Worm (Caenorhabditis elegans) whole organism, young adult: ENCODE results near the gene F37H8.5.

Experiments used
- B0035.1 ChIP-seq: sonication (generic microtip); optimal IDR thresholded peaks from 2 replicates; lab custom pipeline; 2016; ENCODE audit warnings: missing genetic modification characterization, mild to moderate bottlenecking, missing compliant biosample characterization, missing genotype, missing genetic modification reagents
- D2030.7 ChIP-seq: fragments of 200-800 bp; sonication (Bioruptor generic); IDR thresholded peaks from 2 replicates; pipeline ENCODE4 v1.3.6; 2022; ENCODE audit warnings: missing genetic modification reagents, missing genetic modification characterization, missing compliant biosample characterization
- F23B12.7 ChIP-seq: sonication (generic microtip); optimal IDR thresholded peaks from 2 replicates; lab custom pipeline; 2017; ENCODE audit warnings: missing genetic modification characterization, mild to moderate bottlenecking, missing compliant biosample characterization, antibody characterized with exemption, moderate library complexity; ENCODE audit not compliant: insufficient read depth
- F37B4.10 ChIP-seq: fragments of 200-800 bp; sonication (Bioruptor generic); IDR thresholded peaks from 2 replicates; pipeline ENCODE4 v1.3.6; 2022; ENCODE audit warnings: missing genetic modification characterization, missing compliant biosample characterization
- K11D2.4 ChIP-seq: fragments of 200-800 bp; sonication (Bioruptor generic); IDR thresholded peaks from 2 replicates; pipeline ENCODE4 v1.3.6; 2022; ENCODE audit warnings: missing genetic modification reagents, missing genetic modification characterization, missing compliant biosample characterization
- T07F8.4 ChIP-seq: sonication (generic microtip); optimal IDR thresholded peaks from 2 replicates; lab custom pipeline; 2016; ENCODE audit warnings: mild to moderate bottlenecking, missing genetic modification characterization, moderate library complexity, missing compliant biosample characterization
- Y53F4B.3 ChIP-seq: fragments of 200-800 bp; sonication (Bioruptor generic); IDR thresholded peaks from 2 replicates; pipeline ENCODE4 v1.3.6; 2022; ENCODE audit warnings: missing genetic modification reagents, missing genetic modification characterization, missing compliant biosample characterization
- Y56A3A.18 ChIP-seq: fragments of 200-800 bp; sonication (Bioruptor generic); IDR thresholded peaks from 2 replicates; pipeline ENCODE4 v1.3.6; 2022; ENCODE audit warnings: missing genetic modification reagents, missing genetic modification characterization, missing compliant biosample characterization
- aptf-2 ChIP-seq: fragments of 200-800 bp; sonication (Bioruptor generic); conservative IDR thresholded peaks from 2 replicates; pipeline ENCODE4 v1.3.6; 2022; ENCODE audit warnings: missing genetic modification reagents, missing genetic modification characterization, missing compliant biosample characterization
- atf-7 ChIP-seq: sonication (generic microtip); optimal IDR thresholded peaks from 2 replicates; lab custom pipeline; 2017; ENCODE audit warnings: mild to moderate bottlenecking, missing genetic modification characterization, missing compliant biosample characterization
- attf-6 ChIP-seq: fragments of 200-800 bp; sonication (Bioruptor generic); IDR thresholded peaks from 2 replicates; pipeline ENCODE4 v1.3.6; 2022; ENCODE audit warnings: missing genetic modification reagents, missing genetic modification characterization, missing compliant biosample characterization
- cebp-1 ChIP-seq, 2 experiments: fragments of 200-800 bp in 1 of 2; sonication (Bioruptor generic) in 1 of 2; sonication (generic microtip) in 1 of 2; IDR thresholded peaks in 1 of 2; optimal IDR thresholded peaks in 1 of 2; 2 replicates each; pipeline versions ENCODE4 v1.3.6 to Lab custom; 2017 to 2022; ENCODE audit warnings: missing compliant biosample characterization in 2 of 2, missing genetic modification characterization in 2 of 2, mild to moderate bottlenecking in 1 of 2, missing genetic modification reagents in 1 of 2, moderate library complexity in 1 of 2
- ceh-79 ChIP-seq: sonication (generic microtip); optimal IDR thresholded peaks from 2 replicates; lab custom pipeline; 2017; ENCODE audit warnings: mild to moderate bottlenecking, missing genetic modification characterization, missing compliant biosample characterization
- ceh-91 ChIP-seq: fragments of 200-800 bp; sonication (Bioruptor generic); IDR thresholded peaks from 2 replicates; pipeline ENCODE4 v1.3.6; 2022; ENCODE audit warnings: missing genetic modification reagents, missing genetic modification characterization, missing compliant biosample characterization
- dpff-1 ChIP-seq: sonication (generic microtip); optimal IDR thresholded peaks from 2 replicates; lab custom pipeline; 2017; ENCODE audit warnings: mild to moderate bottlenecking, missing genetic modification characterization, missing compliant biosample characterization
- efl-1 ChIP-seq: fragments of 150-350 bp; optimal IDR thresholded peaks from 2 replicates; lab custom pipeline; 2014; ENCODE audit warnings: missing biosample characterization, missing genetic modification reagents, missing genetic modification characterization
- fkh-3 ChIP-seq: sonication (generic microtip); optimal IDR thresholded peaks from 2 replicates; lab custom pipeline; 2016; ENCODE audit warnings: mild to moderate bottlenecking, missing genetic modification characterization, missing compliant biosample characterization
- him-1 ChIP-seq: sonication (generic microtip); optimal IDR thresholded peaks from 2 replicates; lab custom pipeline; 2016; ENCODE audit warnings: missing genotype, missing genetic modification reagents, missing genetic modification characterization, missing compliant biosample characterization
- hlh-26 ChIP-seq: fragments of 200-800 bp; sonication (Bioruptor generic); conservative IDR thresholded peaks from 2 replicates; pipeline ENCODE4 v1.3.6; 2022; ENCODE audit warnings: missing genetic modification reagents, missing genetic modification characterization, missing compliant biosample characterization
- let-526 ChIP-seq: fragments of 200-800 bp; sonication (Bioruptor generic); IDR thresholded peaks from 2 replicates; pipeline ENCODE4 v1.3.6; 2022; ENCODE audit warnings: missing genetic modification reagents, missing genetic modification characterization, missing compliant biosample characterization
- lin-35 ChIP-seq, 3 experiments: fragments of 150-350 bp in 2 of 3; sonication (generic microtip) in 1 of 3; optimal IDR thresholded peaks; 2 replicates each; lab custom pipeline; 2014 to 2018; ENCODE audit warnings: missing biosample characterization in 3 of 3, missing genetic modification characterization in 3 of 3, missing genetic modification reagents in 3 of 3
- lin-40 ChIP-seq: sonication (generic microtip); optimal IDR thresholded peaks from 2 replicates; lab custom pipeline; 2016; ENCODE audit warnings: missing genetic modification characterization, mild to moderate bottlenecking, missing compliant biosample characterization, missing genotype, missing genetic modification reagents
- lin-54 ChIP-seq: fragments of 200-800 bp; sonication (Bioruptor generic); optimal IDR thresholded peaks from 2 replicates; lab custom pipeline; 2018; ENCODE audit warnings: mild to moderate bottlenecking, missing genetic modification characterization, missing compliant biosample characterization
- lsl-1 ChIP-seq: fragments of 200-800 bp; sonication (Bioruptor generic); optimal IDR thresholded peaks from 2 replicates; lab custom pipeline; 2018; ENCODE audit warnings: mild to moderate bottlenecking, missing genetic modification characterization, moderate library complexity, missing compliant biosample characterization
- lsy-27 ChIP-seq: sonication (generic microtip); optimal IDR thresholded peaks from 2 replicates; lab custom pipeline; 2017; ENCODE audit warnings: missing genetic modification characterization, mild to moderate bottlenecking, missing compliant biosample characterization, antibody characterized with exemption, missing genotype, borderline replicate concordance; ENCODE audit not compliant: insufficient read depth
- nfya-1 ChIP-seq: sonication (generic microtip); optimal IDR thresholded peaks from 2 replicates; lab custom pipeline; 2017; ENCODE audit warnings: antibody characterized with exemption, missing compliant biosample characterization, missing genetic modification characterization, borderline replicate concordance; ENCODE audit not compliant: insufficient read depth
- nfya-2 ChIP-seq: fragments of 200-800 bp; sonication (Bioruptor generic); IDR thresholded peaks from 2 replicates; pipeline ENCODE4 v1.3.6; 2022; ENCODE audit warnings: missing genetic modification reagents, missing genetic modification characterization, missing compliant biosample characterization
- nhr-27 ChIP-seq: fragments of 200-800 bp; sonication (Bioruptor generic); optimal IDR thresholded peaks from 2 replicates; lab custom pipeline; 2018; ENCODE audit warnings: mild to moderate bottlenecking, missing genetic modification characterization, moderate library complexity, missing compliant biosample characterization
- pbrm-1 ChIP-seq: fragments of 200-800 bp; sonication (Bioruptor generic); IDR thresholded peaks from 2 replicates; pipeline ENCODE4 v1.3.6; 2022; ENCODE audit warnings: missing genetic modification reagents, missing genetic modification characterization, missing compliant biosample characterization
- snpc-3.4 ChIP-seq: sonication (generic microtip); optimal IDR thresholded peaks from 2 replicates; lab custom pipeline; 2017; ENCODE audit warnings: missing genetic modification characterization, mild to moderate bottlenecking, missing compliant biosample characterization, antibody characterized with exemption, moderate library complexity, missing genotype, missing genetic modification reagents
- sptf-2 ChIP-seq: fragments of 200-800 bp; sonication (Bioruptor generic); optimal IDR thresholded peaks from 2 replicates; lab custom pipeline; 2018; ENCODE audit warnings: mild to moderate bottlenecking, missing genetic modification characterization, missing compliant biosample characterization
- tlf-1 ChIP-seq: fragments of 200-800 bp; sonication (Bioruptor generic); optimal IDR thresholded peaks from 2 replicates; lab custom pipeline; 2018; ENCODE audit warnings: mild to moderate bottlenecking, missing genetic modification characterization, missing compliant biosample characterization
- unc-130 ChIP-seq: sonication (generic microtip); optimal IDR thresholded peaks from 2 replicates; lab custom pipeline; 2016; ENCODE audit warnings: missing genetic modification reagents, missing genetic modification characterization, missing compliant biosample characterization
- xnd-1 ChIP-seq: sonication (generic microtip); optimal IDR thresholded peaks from 2 replicates; lab custom pipeline; 2016; ENCODE audit warnings: missing genotype, missing genetic modification reagents, missing genetic modification characterization, missing compliant biosample characterization
- ztf-18 ChIP-seq: sonication (generic microtip); optimal IDR thresholded peaks from 2 replicates; lab custom pipeline; 2016; ENCODE audit warnings: missing genotype, mild to moderate bottlenecking, missing genetic modification characterization, missing compliant biosample characterization
- ztf-22 ChIP-seq: fragments of 200-800 bp; sonication (Bioruptor generic); optimal IDR thresholded peaks from 2 replicates; lab custom pipeline; 2018; ENCODE audit warnings: mild to moderate bottlenecking, missing genetic modification characterization, moderate library complexity, missing compliant biosample characterization

F37H8.5 gene

DNA sequence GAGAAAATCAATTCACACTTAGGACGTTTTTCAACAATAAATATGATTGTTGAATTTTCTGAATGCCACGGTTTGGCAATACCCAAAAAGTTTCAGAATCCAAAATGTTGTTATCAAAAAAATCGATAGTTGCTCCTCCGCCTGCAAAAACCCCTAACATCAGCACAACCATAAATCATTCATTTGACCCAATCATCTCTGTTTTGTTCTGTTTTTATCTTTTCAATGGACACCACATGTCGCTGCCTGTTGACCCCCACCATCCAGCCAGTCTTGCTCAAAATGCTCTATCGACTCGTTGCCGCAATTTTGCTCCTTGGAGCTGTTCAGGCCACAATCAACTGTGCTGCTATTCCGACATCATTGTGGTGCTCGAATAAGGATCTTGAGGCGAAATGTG, at the start of gene F37H8.5:
Gene F37H8.5, plus strand, starts transcription at position 181 of the 400 bp plus-strand sequence.
- no peak for TF ChIP-seq Y56A3A.18
- no peak for TF ChIP-seq atf-7
- no peak for TF ChIP-seq ztf-22 (GFP tag; lab: Kevin White, UChicago)
- TF ChIP-seq lin-35 (GFP tag; optimal IDR thresholded peaks at IDR 0.05; lab: Kevin White, UChicago): no peak
- no peak for TF ChIP-seq hlh-26 (GFP tag; lab: Robert Waterston, UW)
- no peak for TF ChIP-seq K11D2.4 (GFP tag; lab: Robert Waterston, UW)
- no peak for TF ChIP-seq F37B4.10 (GFP tag; lab: Robert Waterston, UW)
- no peak for TF ChIP-seq aptf-2 (GFP tag; lab: Robert Waterston, UW)
- TF ChIP-seq F23B12.7: no peak
- no peak for TF ChIP-seq nfya-1 (tag; lab: Kevin White, UChicago)
- TF ChIP-seq cebp-1 (GFP tag; IDR thresholded peaks at IDR 0.05; lab: Robert Waterston, UW): no peak
- TF ChIP-seq cebp-1 (tag; optimal IDR thresholded peaks at IDR 0.05; lab: Kevin White, UChicago): no peak
- no peak for TF ChIP-seq lin-40
- no peak for TF ChIP-seq B0035.1 (tag; lab: Kevin White, UChicago)
- no peak for TF ChIP-seq T07F8.4 (tag; lab: Kevin White, UChicago)
- TF ChIP-seq xnd-1: no peak
- no peak for TF ChIP-seq lsy-27
- TF ChIP-seq efl-1 (GFP tag; lab: Kevin White, UChicago): no peak
- no peak for TF ChIP-seq lin-54 (GFP tag; lab: Kevin White, UChicago)
- TF ChIP-seq, all 124 proteins: peak for 0

DNA sequence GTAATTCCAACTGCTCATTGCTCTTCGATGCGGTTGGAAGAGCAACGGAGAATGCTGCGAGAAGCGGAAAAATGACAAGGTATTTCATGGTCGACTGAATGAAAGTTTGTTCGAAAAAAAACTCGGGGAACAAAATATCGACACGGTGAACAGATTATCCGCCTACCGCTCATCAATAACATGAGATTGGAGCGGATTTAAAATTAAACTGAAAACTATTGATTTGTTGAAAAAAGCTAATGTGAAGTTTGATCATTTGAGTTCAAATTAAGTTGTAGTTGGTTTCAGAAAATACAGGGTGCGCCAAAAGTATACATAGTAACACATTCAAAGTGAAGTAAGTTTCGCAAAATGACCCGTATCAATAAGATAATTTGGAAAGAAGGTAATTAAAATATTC, 47.9 kb upstream of the F37H8.5 start, which contains the start of gene F40F8.4:
Gene F40F8.4, minus strand, starts transcription at position 101 of the 400 bp plus-strand sequence.
- TF ChIP-seq unc-130 (no peak), attf-6 (no peak), nfya-2 (GFP tag; lab: Robert Waterston, UW) (no peak), nfya-1 (tag; lab: Kevin White, UChicago) (no peak), fkh-3 (tag; lab: Kevin White, UChicago) (no peak), dpff-1 (tag; lab: Kevin White, UChicago) (no peak), ceh-91 (GFP tag; lab: Robert Waterston, UW) (no peak), ceh-79 (tag; lab: Kevin White, UChicago) (no peak), D2030.7 (GFP tag; lab: Robert Waterston, UW) (no peak), ztf-18 (tag; lab: Kevin White, UChicago) (no peak), tlf-1 (GFP tag; lab: Kevin White, UChicago) (no peak), Y53F4B.3 (GFP tag; lab: Robert Waterston, UW) (no peak), sptf-2 (GFP tag; lab: Kevin White, UChicago) (no peak), him-1 (tag; lab: Kevin White, UChicago) (no peak), let-526 (GFP tag; lab: Robert Waterston, UW) (no peak), snpc-3.4 (no peak), nhr-27 (tag; lab: Kevin White, UChicago) (no peak)
- TF ChIP-seq, all 124 proteins: peak for 0

ce11 chrII:11142571-11142970, 45.4 kb upstream of the F37H8.5 start, which contains the start of gene arrd-6:
Gene arrd-6, plus strand, starts transcription at chrII:11142739.
- TF ChIP-seq pbrm-1 (GFP tag; lab: Robert Waterston, UW) (0 out of 2 replicates have a peak, but pooled peaks have one; percentile 20), lsl-1 (GFP tag; lab: Kevin White, UChicago) (no peak)
